Fruit fly (Drosophila melanogaster) whole organism, wandering third instar larva: ENCODE measurements around the gene CG31463.

Experiments used
- Abd-B ChIP-seq: fragments of >200 bp; optimal IDR thresholded peaks from 2 replicates; lab custom pipeline; 2017; ENCODE audit warnings: missing biosample characterization, missing genetic modification characterization
- CG32264 ChIP-seq: fragments of 200-800 bp; sonication (Bioruptor generic); optimal IDR thresholded peaks from 2 replicates; lab custom pipeline; 2016; ENCODE audit warnings: missing biosample characterization, missing genetic modification characterization
- Dfd ChIP-seq: fragments of >200 bp; optimal IDR thresholded peaks from 2 replicates; lab custom pipeline; 2017; ENCODE audit warnings: missing biosample characterization, missing genetic modification characterization
- Dif ChIP-seq: fragments of 200-275, 200-300 bp; sonication (Bioruptor generic); optimal IDR thresholded peaks from 2 replicates; lab custom pipeline; 2018; ENCODE audit warnings: missing biosample characterization, missing genetic modification characterization; ENCODE audit not compliant: partially characterized antibody
- GATAd ChIP-seq: sonication (Bioruptor generic); optimal IDR thresholded peaks from 2 replicates; lab custom pipeline; 2016; ENCODE audit warnings: missing biosample characterization, missing genetic modification characterization
- HLH106 ChIP-seq: fragments of 200-800 bp; optimal IDR thresholded peaks from 3 replicates; lab custom pipeline; 2019; ENCODE audit warnings: missing biosample characterization, mild to moderate bottlenecking, missing genetic modification characterization, moderate library complexity
- Hnf4 ChIP-seq: fragments of 200-800 bp; sonication (Bioruptor generic); optimal IDR thresholded peaks from 2 replicates; lab custom pipeline; 2016; ENCODE audit warnings: missing biosample characterization, mild to moderate bottlenecking, missing genetic modification characterization
- Hr78 ChIP-seq: fragments of >200 bp; optimal IDR thresholded peaks from 2 replicates; lab custom pipeline; 2017; ENCODE audit warnings: missing biosample characterization, missing genetic modification characterization
- Hr83 ChIP-seq: fragments of 200-300 bp; sonication (Bioruptor generic); optimal IDR thresholded peaks from 2 replicates; lab custom pipeline; 2016; ENCODE audit warnings: missing biosample characterization, mild to moderate bottlenecking, missing genetic modification characterization, moderate library complexity; ENCODE audit not compliant: poor library complexity, severe bottlenecking
- Jra ChIP-seq: sonication (Bioruptor generic); optimal IDR thresholded peaks from 2 replicates; lab custom pipeline; 2016; ENCODE audit warnings: missing biosample characterization, missing genetic modification characterization
- Myc ChIP-seq: fragments of >200 bp; optimal IDR thresholded peaks from 2 replicates; lab custom pipeline; 2017
- OdsH ChIP-seq: fragments of 200-800 bp; sonication (Bioruptor generic); optimal IDR thresholded peaks from 2 replicates; lab custom pipeline; 2016; ENCODE audit warnings: missing biosample characterization, mild to moderate bottlenecking, missing genetic modification characterization
- Rel ChIP-seq, 2 experiments: fragments of 200-800 bp; sonication (Bioruptor generic) in 1 of 2; optimal IDR thresholded peaks; 2 replicates in 1 of 2; 3 replicates in 1 of 2; lab custom pipeline; 2016 to 2019; ENCODE audit warnings: mild to moderate bottlenecking in 2 of 2, missing biosample characterization in 2 of 2, missing genetic modification characterization in 2 of 2, moderate library complexity in 1 of 2
- Sp1 ChIP-seq: fragments of 200-800 bp; sonication (Bioruptor generic); optimal IDR thresholded peaks from 3 replicates; lab custom pipeline; 2019; ENCODE audit warnings: missing biosample characterization, mild to moderate bottlenecking, missing genetic modification characterization, moderate library complexity
- Vsx2 ChIP-seq: fragments of 200-300, 225-300 bp; sonication (Bioruptor generic); optimal IDR thresholded peaks from 2 replicates; lab custom pipeline; 2018; ENCODE audit warnings: missing biosample characterization, missing genetic modification characterization; ENCODE audit not compliant: partially characterized antibody
- br ChIP-seq: fragments of 200-800 bp; sonication (Bioruptor generic); optimal IDR thresholded peaks from 2 replicates; lab custom pipeline; 2016; ENCODE audit warnings: missing biosample characterization, missing genetic modification characterization
- dl ChIP-seq, 2 experiments: fragments of 175-275, 200-275 bp in 1 of 2; fragments of 200-275 bp in 1 of 2; sonication (Bioruptor generic); optimal IDR thresholded peaks; lab custom pipeline; 2018; ENCODE audit warnings: mild to moderate bottlenecking in 2 of 2, missing biosample characterization in 2 of 2, missing genetic modification characterization in 2 of 2, moderate library complexity in 2 of 2; ENCODE audit not compliant: partially characterized antibody in 2 of 2, insufficient read depth in 1 of 2
- dmrt93B ChIP-seq: fragments of 200-800 bp; sonication (Bioruptor generic); optimal IDR thresholded peaks from 2 replicates; lab custom pipeline; 2018; ENCODE audit warnings: missing biosample characterization, mild to moderate bottlenecking, missing genetic modification characterization
- ey ChIP-seq: fragments of 200-800 bp; sonication (Bioruptor generic); optimal IDR thresholded peaks from 2 replicates; lab custom pipeline; 2016; ENCODE audit warnings: missing biosample characterization, missing genetic modification characterization
- foxo ChIP-seq, 2 experiments: fragments of 200-800 bp; sonication (Bioruptor generic); optimal IDR thresholded peaks; 2 replicates in 1 of 2; 3 replicates in 1 of 2; lab custom pipeline; 2016 to 2017; ENCODE audit warnings: missing biosample characterization in 2 of 2, missing genetic modification characterization in 2 of 2
- fru ChIP-seq: fragments of 200-800 bp; sonication (Bioruptor generic); optimal IDR thresholded peaks from 3 replicates; lab custom pipeline; 2016; ENCODE audit warnings: missing biosample characterization, mild to moderate bottlenecking, missing genetic modification characterization
- h ChIP-seq: fragments of 200-800 bp; sonication (Bioruptor generic); optimal IDR thresholded peaks from 3 replicates; lab custom pipeline; 2016; ENCODE audit warnings: missing biosample characterization, mild to moderate bottlenecking, missing genetic modification characterization
- jim ChIP-seq: fragments of 175-275, 200-325 bp; sonication (Bioruptor generic); optimal IDR thresholded peaks from 2 replicates; lab custom pipeline; 2016; ENCODE audit warnings: missing biosample characterization, mild to moderate bottlenecking, missing genetic modification characterization
- pan ChIP-seq: fragments of >200 bp; optimal IDR thresholded peaks from 2 replicates; lab custom pipeline; 2017
- psq ChIP-seq: fragments of 200-800 bp; sonication (Bioruptor generic); optimal IDR thresholded peaks from 3 replicates; lab custom pipeline; 2017; ENCODE audit warnings: missing biosample characterization, mild to moderate bottlenecking, missing genetic modification characterization, moderate library complexity
- rgr ChIP-seq: fragments of 200-800 bp; sonication (Bioruptor generic); optimal IDR thresholded peaks from 3 replicates; lab custom pipeline; 2016; ENCODE audit warnings: missing biosample characterization, mild to moderate bottlenecking, missing genetic modification characterization
- tai ChIP-seq: sonication (Bioruptor generic); optimal IDR thresholded peaks from 2 replicates; lab custom pipeline; 2016; ENCODE audit warnings: missing biosample characterization, missing genetic modification characterization
- woc ChIP-seq: sonication (Bioruptor generic); optimal IDR thresholded peaks from 2 replicates; lab custom pipeline; 2016; ENCODE audit warnings: missing biosample characterization, mild to moderate bottlenecking, missing genetic modification characterization

CG31463 gene

dm6 chr3R:8275031-8275430 is 17.1 kb upstream of the CG31463 start:
- TF ChIP-seq Abd-B (no peak), CG32264 (GFP tag; lab: Kevin White, UChicago) (no peak), Hr83 (GFP tag; lab: Kevin White, UChicago) (no peak), Rel (GFP tag; optimal IDR thresholded peaks at IDR 0.05; lab: Kevin White, UChicago) (no peak), Rel (tag; optimal IDR thresholded peaks at IDR 0.05; lab: Kevin White, UChicago) (no peak), Myc (no peak), h (GFP tag; lab: Kevin White, UChicago) (no peak), dl (GFP tag; optimal IDR thresholded peaks at IDR 0.05; lab: Kevin White, UChicago; ENCODE audit: insufficient read depth in 1 of 2, partially characterized antibody in 2 of 2) (no peak), rgr (GFP tag; lab: Kevin White, UChicago) (no peak), fru (GFP tag; lab: Kevin White, UChicago) (no peak), jim (GFP tag; lab: Kevin White, UChicago) (no peak)
- TF ChIP-seq, all 38 proteins: peak for 0

DNA sequence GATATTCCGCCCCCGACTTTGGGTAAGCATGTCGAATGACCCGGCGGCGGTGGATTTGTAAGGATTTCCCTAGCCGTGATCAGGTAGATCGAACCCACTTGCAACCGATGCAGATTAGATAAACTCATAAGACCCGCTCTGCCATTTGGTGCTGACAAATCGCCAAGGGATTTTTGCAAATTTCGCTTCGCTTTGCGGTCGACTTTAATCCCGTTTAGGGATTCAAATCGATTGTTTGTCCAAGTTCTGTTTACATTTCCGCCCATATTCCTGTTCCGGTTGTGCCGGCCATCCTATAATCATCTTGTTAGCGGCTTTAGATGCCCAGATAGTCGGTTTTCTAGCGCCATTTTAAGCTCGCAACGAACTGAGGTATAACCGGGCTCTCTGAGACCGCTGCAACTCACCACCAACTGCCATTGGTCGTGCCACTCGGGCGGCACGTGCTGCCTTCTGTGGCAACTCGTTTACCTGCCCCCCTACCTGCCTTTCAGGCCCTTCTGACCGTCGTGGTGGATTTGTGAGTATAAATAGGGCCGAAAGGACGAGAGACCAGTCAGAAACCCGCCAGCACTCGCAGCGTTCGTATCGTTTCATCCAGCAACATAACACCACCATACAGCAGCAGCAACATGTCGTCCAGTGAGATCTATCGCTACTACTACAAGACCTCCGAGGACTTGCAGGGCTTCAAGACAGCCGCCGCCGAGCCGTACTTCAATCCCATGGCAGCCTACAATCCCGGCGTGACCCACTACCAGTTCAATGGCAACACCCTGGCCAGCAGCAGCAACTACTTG is 14.4 kb upstream of the CG31463 start, which contains the start of gene ato:
TSS of gene ato (plus strand) at position 559 of the 800 bp plus-strand sequence.
- TF ChIP-seq Jra (GFP tag; lab: Kevin White, UChicago) (no peak), Vsx2 (GFP tag; lab: Kevin White, UChicago) (peak; percentile 60)
- TF ChIP-seq, all 38 proteins: peak for 1

dm6 chr3R:8279970-8280369 is 12.2 kb upstream of the CG31463 start:
- no peak for TF ChIP-seq jim (GFP tag; lab: Kevin White, UChicago)
- TF ChIP-seq OdsH, result no peak
- peak; percentile 43 for TF ChIP-seq HLH106 (tag; lab: Kevin White, UChicago)
- peak; percentile 20 for TF ChIP-seq Dif
- TF ChIP-seq Sp1 (GFP tag; lab: Kevin White, UChicago), result peak; percentile 19
- no peak for TF ChIP-seq Rel (GFP tag; optimal IDR thresholded peaks at IDR 0.05; lab: Kevin White, UChicago)
- TF ChIP-seq Rel (tag; optimal IDR thresholded peaks at IDR 0.05; lab: Kevin White, UChicago), result peak; percentile 38
- no peak for TF ChIP-seq Dfd (GFP tag; lab: Kevin White, UChicago)
- TF ChIP-seq foxo (GFP tag; optimal IDR thresholded peaks at IDR 0.05; lab: Kevin White, UChicago), result peak in 1 of 2 experiments; percentile 22

- peak; percentile 24 for TF ChIP-seq br (GFP tag; lab: Kevin White, UChicago)
- TF ChIP-seq foxo (GFP tag; optimal IDR thresholded peaks at IDR 0.05; lab: Kevin White, UChicago), result peak in 1 of 2 experiments; percentile 38
- no peak for TF ChIP-seq Hr83 (GFP tag; lab: Kevin White, UChicago)
- TF ChIP-seq rgr (GFP tag; lab: Kevin White, UChicago), result peak; percentile 46
- TF ChIP-seq fru (GFP tag; lab: Kevin White, UChicago), result peak; percentile 39
- peak; percentile 48 for TF ChIP-seq ey (GFP tag; lab: Kevin White, UChicago)
- TF ChIP-seq HLH106 (tag; lab: Kevin White, UChicago), result peak; percentile 51
- TF ChIP-seq dmrt93B (GFP tag; lab: Kevin White, UChicago), result no peak
- peak; percentile 27 for TF ChIP-seq OdsH
- TF ChIP-seq psq (GFP tag; lab: Kevin White, UChicago), result peak; percentile 4
- TF ChIP-seq h (GFP tag; lab: Kevin White, UChicago), result peak; percentile 51
- peak; percentile 44 for TF ChIP-seq woc
- peak; percentile 44 for TF ChIP-seq Sp1 (GFP tag; lab: Kevin White, UChicago)
- TF ChIP-seq Hnf4, result no peak
Measured at dm6 chr3R:8282727-8283126, 9.4 kb upstream of the CG31463 start.

DNA sequence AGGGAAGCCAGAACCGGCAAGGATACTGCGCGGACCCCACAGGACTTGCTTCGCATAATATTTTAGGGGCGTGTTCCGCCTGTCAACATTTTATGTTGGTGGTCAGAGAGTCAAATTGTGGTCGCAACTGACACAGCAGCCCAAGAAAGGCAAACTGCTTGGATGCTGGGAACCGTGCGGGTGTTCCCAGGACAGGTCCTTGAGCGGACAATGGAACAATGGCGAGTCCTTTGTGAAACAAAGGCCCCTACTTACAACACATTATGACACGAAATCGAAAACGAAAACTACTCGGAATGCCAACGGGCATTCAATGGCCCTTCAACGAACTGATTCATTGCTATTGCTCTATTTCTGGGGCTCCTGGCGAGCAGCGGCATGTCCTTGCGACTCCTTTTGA is 7.9 kb upstream of the CG31463 start:
- TF ChIP-seq h (GFP tag; lab: Kevin White, UChicago) (no peak), GATAd (GFP tag; lab: Kevin White, UChicago) (no peak), Hr78 (no peak), tai (GFP tag; lab: Kevin White, UChicago) (no peak), pan (lab: Kevin White, UChicago) (no peak), dl (GFP tag; optimal IDR thresholded peaks at IDR 0.05; lab: Kevin White, UChicago; ENCODE audit: insufficient read depth in 1 of 2, partially characterized antibody in 2 of 2) (no peak)
